Worm (Caenorhabditis elegans) whole organism, late embryonic: ENCODE results near the gene inf-1.
A peak's percentile ranks its signal among the peaks of the same experiment; 100 is the strongest.

Experiments
- C08G9.2 ChIP-seq: sonication (generic microtip); optimal IDR thresholded peaks from 2 replicates; lab custom pipeline; 2016; ENCODE audit warnings: mild to moderate bottlenecking, missing genetic modification characterization, moderate library complexity, missing compliant biosample characterization
- F13H6.1 ChIP-seq: sonication (generic microtip); optimal IDR thresholded peaks from 2 replicates; lab custom pipeline; 2016; ENCODE audit warnings: missing genetic modification characterization, missing compliant biosample characterization
- K09A11.1 ChIP-seq: sonication (generic microtip); optimal IDR thresholded peaks from 2 replicates; lab custom pipeline; 2017; ENCODE audit warnings: antibody characterized with exemption, mild to moderate bottlenecking, missing genetic modification characterization, missing compliant biosample characterization; ENCODE audit not compliant: insufficient read depth
- ceh-14 ChIP-seq: sonication (generic microtip); optimal IDR thresholded peaks from 2 replicates; lab custom pipeline; 2016; ENCODE audit warnings: missing genotype, missing genetic modification characterization, missing compliant biosample characterization
- ceh-18 ChIP-seq: sonication (generic microtip); optimal IDR thresholded peaks from 2 replicates; lab custom pipeline; 2016; ENCODE audit warnings: missing genetic modification characterization, missing compliant biosample characterization
- ceh-22 ChIP-seq: sonication (generic microtip); optimal IDR thresholded peaks from 2 replicates; lab custom pipeline; 2017; ENCODE audit warnings: missing biosample characterization, missing genetic modification characterization
- ceh-24 ChIP-seq: sonication (generic microtip); optimal IDR thresholded peaks from 2 replicates; lab custom pipeline; 2016; ENCODE audit warnings: mild to moderate bottlenecking, missing genetic modification characterization, missing compliant biosample characterization
- ceh-31 ChIP-seq: sonication (generic microtip); optimal IDR thresholded peaks from 2 replicates; lab custom pipeline; 2016; ENCODE audit warnings: missing genetic modification characterization, missing compliant biosample characterization
- ceh-34 ChIP-seq: sonication (generic microtip); optimal IDR thresholded peaks from 2 replicates; lab custom pipeline; 2016; ENCODE audit warnings: mild to moderate bottlenecking, missing genetic modification characterization, missing compliant biosample characterization
- ceh-45 ChIP-seq: fragments of 200-800 bp; sonication (Bioruptor generic); IDR thresholded peaks from 2 replicates; pipeline ENCODE4 v1.3.6; 2022; ENCODE audit warnings: missing genetic modification reagents, missing genetic modification characterization, missing compliant biosample characterization
- ceh-48 ChIP-seq: sonication (generic microtip); optimal IDR thresholded peaks from 2 replicates; lab custom pipeline; 2016; ENCODE audit warnings: missing genetic modification characterization, inconsistent platforms, missing compliant biosample characterization
- ceh-6 ChIP-seq: fragments of 200-800 bp; sonication (Bioruptor generic); optimal IDR thresholded peaks from 2 replicates; lab custom pipeline; 2018; ENCODE audit warnings: mild to moderate bottlenecking, missing genetic modification characterization, missing compliant biosample characterization
- dve-1 ChIP-seq: sonication (generic microtip); optimal IDR thresholded peaks from 2 replicates; lab custom pipeline; 2017; ENCODE audit warnings: antibody characterized with exemption, mild to moderate bottlenecking, missing genetic modification characterization, missing compliant biosample characterization
- eyg-1 ChIP-seq: sonication (generic microtip); optimal IDR thresholded peaks from 2 replicates; lab custom pipeline; 2016; ENCODE audit warnings: missing genotype, missing genetic modification characterization, missing compliant biosample characterization
- fax-1 ChIP-seq: sonication (generic microtip); optimal IDR thresholded peaks from 2 replicates; lab custom pipeline; 2016; ENCODE audit warnings: missing genotype, missing genetic modification characterization, missing compliant biosample characterization
- hlh-13 ChIP-seq: fragments of 200-800 bp; sonication (Bioruptor generic); optimal IDR thresholded peaks from 2 replicates; lab custom pipeline; 2018; ENCODE audit warnings: mild to moderate bottlenecking, missing genetic modification characterization, missing compliant biosample characterization
- hlh-30 ChIP-seq: sonication (generic microtip); optimal IDR thresholded peaks from 2 replicates; lab custom pipeline; 2017; ENCODE audit warnings: antibody characterized with exemption, missing genetic modification characterization, missing compliant biosample characterization; ENCODE audit not compliant: insufficient read depth
- lin-11 ChIP-seq: fragments of 200-800 bp; sonication (Bioruptor generic); optimal IDR thresholded peaks from 2 replicates; lab custom pipeline; 2018; ENCODE audit warnings: mild to moderate bottlenecking, missing genetic modification characterization, missing compliant biosample characterization
- mec-3 ChIP-seq: sonication (generic microtip); optimal IDR thresholded peaks from 2 replicates; lab custom pipeline; 2016; ENCODE audit warnings: borderline replicate concordance, missing genetic modification characterization, missing compliant biosample characterization
- nfya-1 ChIP-seq: sonication (generic microtip); optimal IDR thresholded peaks from 2 replicates; lab custom pipeline; 2017; ENCODE audit warnings: missing genetic modification characterization, mild to moderate bottlenecking, missing compliant biosample characterization, antibody characterized with exemption, moderate library complexity
- npax-4 ChIP-seq: sonication (generic microtip); optimal IDR thresholded peaks from 2 replicates; lab custom pipeline; 2016; ENCODE audit warnings: missing genetic modification characterization, missing compliant biosample characterization
- odd-2 ChIP-seq: sonication (generic microtip); optimal IDR thresholded peaks from 2 replicates; lab custom pipeline; 2017; ENCODE audit warnings: antibody characterized with exemption, mild to moderate bottlenecking, missing genetic modification characterization, missing compliant biosample characterization
- pax-1 ChIP-seq: fragments of 150-350 bp; optimal IDR thresholded peaks from 2 replicates; lab custom pipeline; 2014; ENCODE audit warnings: missing biosample characterization, missing genetic modification characterization
- pqm-1 ChIP-seq: sonication (generic microtip); optimal IDR thresholded peaks from 2 replicates; lab custom pipeline; 2016; ENCODE audit warnings: missing genetic modification characterization, missing compliant biosample characterization
- pros-1 ChIP-seq: fragments of 150-350 bp; optimal IDR thresholded peaks from 2 replicates; lab custom pipeline; 2014; ENCODE audit warnings: missing biosample characterization, missing genetic modification reagents, missing genetic modification characterization
- ref-2 ChIP-seq: sonication (generic microtip); optimal IDR thresholded peaks from 2 replicates; lab custom pipeline; 2016; ENCODE audit warnings: missing genetic modification characterization, missing compliant biosample characterization
- tbx-2 ChIP-seq: sonication (generic microtip); optimal IDR thresholded peaks from 2 replicates; lab custom pipeline; 2016; ENCODE audit warnings: missing genetic modification characterization, missing compliant biosample characterization
- ttx-3 ChIP-seq: sonication (generic microtip); optimal IDR thresholded peaks from 2 replicates; lab custom pipeline; 2016; ENCODE audit warnings: missing genetic modification reagents, missing genetic modification characterization, missing compliant biosample characterization
- unc-3 ChIP-seq, 2 experiments: fragments of 200-800 bp in 1 of 2; sonication (Bioruptor generic) in 1 of 2; sonication (generic microtip) in 1 of 2; conservative IDR thresholded peaks in 1 of 2; optimal IDR thresholded peaks in 1 of 2; 2 replicates each; pipeline versions ENCODE4 v1.3.6 to Lab custom; 2016 to 2022; ENCODE audit warnings: missing compliant biosample characterization in 2 of 2, missing genetic modification characterization in 2 of 2, missing genetic modification reagents in 1 of 2
- unc-42 ChIP-seq: sonication (generic microtip); optimal IDR thresholded peaks from 2 replicates; lab custom pipeline; 2016; ENCODE audit warnings: missing genotype, missing genetic modification characterization, missing compliant biosample characterization
- unc-55 ChIP-seq: sonication (generic microtip); optimal IDR thresholded peaks from 2 replicates; lab custom pipeline; 2017; ENCODE audit warnings: missing biosample characterization, missing genetic modification reagents, missing genetic modification characterization
- unc-86 ChIP-seq: sonication (generic microtip); optimal IDR thresholded peaks from 2 replicates; lab custom pipeline; 2016; ENCODE audit warnings: missing genetic modification characterization, missing compliant biosample characterization
- ztf-16 ChIP-seq: sonication (generic microtip); optimal IDR thresholded peaks from 2 replicates; lab custom pipeline; 2017; ENCODE audit warnings: missing genetic modification characterization, missing compliant biosample characterization

The inf-1 gene

DNA sequence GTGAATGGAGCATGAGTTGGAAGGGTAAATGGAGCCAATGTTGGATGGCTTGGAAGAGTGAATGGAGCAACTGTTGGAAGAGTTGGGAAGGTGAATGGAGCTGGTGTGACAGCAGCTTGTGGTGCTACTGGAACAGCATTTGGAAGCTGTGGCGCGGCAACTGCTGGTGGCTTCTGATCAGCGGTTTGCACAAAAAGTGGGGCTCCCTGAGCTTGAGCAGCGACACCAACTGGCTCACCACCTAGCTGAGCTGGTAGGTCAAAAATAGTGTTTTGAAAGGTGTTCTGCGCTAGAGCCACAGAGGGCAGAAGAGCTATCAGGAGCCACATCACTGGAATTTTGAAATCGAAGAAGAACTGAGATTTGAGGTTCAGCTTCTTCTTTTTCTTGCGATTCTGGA lies 15.4 kb downstream of the inf-1 start:
- TF ChIP-seq hlh-13 (GFP tag; lab: Kevin White, UChicago): no peak
- TF ChIP-seq, all 69 proteins: peak for 0

- TF ChIP-seq ttx-3 (no peak), ceh-14 (tag; lab: Kevin White, UChicago) (no peak), pqm-1 (tag; lab: Kevin White, UChicago) (no peak)
These were observed 15.8 kb downstream of the inf-1 start, which contains the start of gene abu-13 for ce11 chrIII:6945747-6946146. abu-13 (minus strand) TSS chrIII:6945898.

DNA sequence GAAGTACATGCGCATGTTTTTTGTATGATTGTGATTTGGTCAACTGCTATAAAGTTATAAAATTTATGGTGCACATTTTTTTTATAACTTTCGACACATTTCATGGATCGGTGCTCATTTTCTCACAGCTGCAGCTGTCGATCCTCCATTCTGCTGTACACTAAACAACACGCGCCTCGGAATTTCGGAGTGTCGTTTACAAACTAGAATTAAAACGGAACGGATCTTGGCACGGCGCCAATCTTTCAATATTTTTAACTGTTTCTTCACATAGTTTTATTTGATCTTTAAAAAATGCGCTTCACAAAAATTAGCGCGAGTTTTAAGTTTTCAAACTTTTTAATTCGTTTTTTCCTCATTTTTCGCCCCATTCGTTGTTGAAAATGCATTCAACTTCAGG lies 16.4 kb downstream of the inf-1 start, which contains the start of gene let-711:
TSS of gene let-711 (plus strand) at position 337 of the 400 bp plus-strand sequence.
- TF ChIP-seq ceh-6 (no peak), npax-4 (no peak), pax-1 (tag; lab: Kevin White, UChicago) (no peak), C08G9.2 (tag; lab: Kevin White, UChicago) (no peak)

ce11 chrIII:6947896-6948295 lies 18.0 kb downstream of the inf-1 start:
- no peak for TF ChIP-seq dve-1 (tag; lab: Kevin White, UChicago)
- TF ChIP-seq ztf-16 (tag; lab: Kevin White, UChicago): no peak
- no peak for TF ChIP-seq ceh-34 (tag; lab: Kevin White, UChicago)
- TF ChIP-seq pax-1 (tag; lab: Kevin White, UChicago): peak; percentile 31
- no peak for TF ChIP-seq K09A11.1 (tag; lab: Kevin White, UChicago)
- TF ChIP-seq lin-11 (tag; lab: Kevin White, UChicago): no peak
- no peak for TF ChIP-seq fax-1 (tag; lab: Kevin White, UChicago)
- TF ChIP-seq unc-3 (GFP tag; conservative IDR thresholded peaks at IDR 0.05; lab: Robert Waterston, UW): no peak
- no peak for TF ChIP-seq unc-3 (tag; optimal IDR thresholded peaks at IDR 0.05; lab: Kevin White, UChicago)
- TF ChIP-seq hlh-30 (tag; lab: Kevin White, UChicago): peak; percentile 64
- TF ChIP-seq pros-1 (tag; lab: Kevin White, UChicago): no peak
- peak; percentile 57 for TF ChIP-seq unc-55 (GFP tag; lab: Kevin White, UChicago)
- no peak for TF ChIP-seq ceh-24 (tag; lab: Kevin White, UChicago)
- TF ChIP-seq ceh-45 (GFP tag; lab: Robert Waterston, UW): no peak
- no peak for TF ChIP-seq npax-4
- TF ChIP-seq nfya-1 (tag; lab: Kevin White, UChicago): peak; percentile 28
- TF ChIP-seq ceh-22: no peak
- TF ChIP-seq tbx-2 (tag; lab: Kevin White, UChicago): peak; percentile 33
- TF ChIP-seq mec-3 (tag; lab: Kevin White, UChicago): no peak

- peak; percentile 17 for TF ChIP-seq ceh-31
- no peak for TF ChIP-seq dve-1 (tag; lab: Kevin White, UChicago)
- TF ChIP-seq ceh-6: no peak
- peak; percentile 20 for TF ChIP-seq ref-2 (tag; lab: Kevin White, UChicago)
- peak; percentile 45 for TF ChIP-seq ceh-48 (tag; lab: Kevin White, UChicago)
- TF ChIP-seq odd-2 (tag; lab: Kevin White, UChicago): no peak
- TF ChIP-seq unc-42 (tag; lab: Kevin White, UChicago): peak; percentile 16
These were observed 21.5 kb downstream of the inf-1 start for ce11 chrIII:6951435-6951834.

- TF ChIP-seq F13H6.1: no peak
- TF ChIP-seq ceh-48 (tag; lab: Kevin White, UChicago): no peak
- no peak for TF ChIP-seq unc-86 (tag; lab: Kevin White, UChicago)
- TF ChIP-seq hlh-30 (tag; lab: Kevin White, UChicago): no peak
- no peak for TF ChIP-seq ceh-18 (tag; lab: Kevin White, UChicago)
- TF ChIP-seq eyg-1 (tag; lab: Kevin White, UChicago): no peak
- TF ChIP-seq npax-4: no peak
These were observed 23.4 kb downstream of the inf-1 start for ce11 chrIII:6953373-6953772.
